Fruit fly (Drosophila melanogaster): Measurements from ENCODE around the gene CG4161.

The CG4161 gene

dm6 chr2L:15465121-15465520, 32.0 kb downstream of the CG4161 start (continued):
- TF ChIP-seq CG13296 (GFP tag; optimal IDR thresholded peaks at IDR 0.05) (no peak), CG8290 (GFP tag; optimal IDR thresholded peaks at IDR 0.05) (no peak), CG8290 (tag; optimal IDR thresholded peaks at IDR 0.05) (no peak), Sox102F (GFP tag; optimal IDR thresholded peaks at IDR 0.05) (peak; percentile 36), stc (GFP tag; IDR thresholded peaks at IDR 0.05) (no peak), CG17612 (GFP tag; IDR thresholded peaks at IDR 0.05) (no peak), CG14050 (GFP tag; IDR thresholded peaks at IDR 0.05) (no peak), nmo (GFP tag; optimal IDR thresholded peaks at IDR 0.05) (peak; percentile 48), CG6689 (GFP tag; IDR thresholded peaks at IDR 0.05) (peak; percentile 34; the same call in 1 of the 2 replicates), Six4 (GFP tag; optimal IDR thresholded peaks at IDR 0.05) (no peak), CG14710 (tag; optimal IDR thresholded peaks at IDR 0.05) (peak; percentile 40), CG18619 (GFP tag; optimal IDR thresholded peaks at IDR 0.05) (no peak), prd (optimal IDR thresholded peaks at IDR 0.05) (no peak), prd (GFP tag; IDR thresholded peaks at IDR 0.05) (peak; percentile 47; the same call in 2 of the 3 replicates), CG10209 (GFP tag; optimal IDR thresholded peaks at IDR 0.05) (no peak), CG7357 (GFP tag; IDR thresholded peaks at IDR 0.05) (no peak), CG18262 (tag; optimal IDR thresholded peaks at IDR 0.05) (peak; percentile 51), dmrt99B (tag; optimal IDR thresholded peaks at IDR 0.05) (peak; percentile 4), Usf (GFP tag; optimal IDR thresholded peaks at IDR 0.05) (no peak), phol (tag; optimal IDR thresholded peaks at IDR 0.05) (peak; percentile 40), CG4820 (GFP tag; optimal IDR thresholded peaks at IDR 0.05) (no peak), dm (GFP tag; optimal IDR thresholded peaks at IDR 0.05) (no peak), p53 (GFP tag; optimal IDR thresholded peaks at IDR 0.05) (no peak), ase (GFP tag; IDR thresholded peaks at IDR 0.05) (no peak), Lpt (GFP tag; optimal IDR thresholded peaks at IDR 0.05) (no peak), CG12219 (GFP tag; optimal IDR thresholded peaks at IDR 0.05) (no peak), Med (GFP tag) (peak; percentile 33), eve (GFP tag; optimal IDR thresholded peaks at IDR 0.05) (no peak), otp (GFP tag; IDR thresholded peaks at IDR 0.05) (no peak), CG31441 (GFP tag; IDR thresholded peaks at IDR 0.05) (no peak), Stat92E (GFP tag; optimal IDR thresholded peaks at IDR 0.05) (no peak), dmrt11E (tag; optimal IDR thresholded peaks at IDR 0.05) (peak; percentile 67), lola (GFP tag; optimal IDR thresholded peaks at IDR 0.05) (peak in 1 of 3 experiments; percentile 48), row (GFP tag; IDR thresholded peaks at IDR 0.05) (peak; percentile 35; the same call in 1 of the 3 replicates), chif (GFP tag; optimal IDR thresholded peaks at IDR 0.05) (peak in 1 of 2 experiments; percentile 9), CG15601 (tag; optimal IDR thresholded peaks at IDR 0.05) (peak; percentile 12), sens (GFP tag) (peak; percentile 82), fd102C (GFP tag; optimal IDR thresholded peaks at IDR 0.05) (no peak), CG14441 (GFP tag; IDR thresholded peaks at IDR 0.05) (no peak), bsh (GFP tag; optimal IDR thresholded peaks at IDR 0.05) (peak in 1 of 2 experiments; percentile 74), CG7963 (GFP tag; IDR thresholded peaks at IDR 0.05; ENCODE audit: partially characterized antibody) (no peak), tin (GFP tag; optimal IDR thresholded peaks at IDR 0.05) (no peak), Ravus (GFP tag; IDR thresholded peaks at IDR 0.05) (no peak), CG1832 (GFP tag; optimal IDR thresholded peaks at IDR 0.05) (no peak), CG11504 (tag; optimal IDR thresholded peaks at IDR 0.05) (peak; percentile 35), Ets65A (GFP tag) (peak; percentile 31), Dbx (GFP tag; IDR thresholded peaks at IDR 0.05) (no peak), CG3726 (GFP tag; IDR thresholded peaks at IDR 0.05) (no peak), Abd-B (GFP tag; optimal IDR thresholded peaks at IDR 0.05) (peak; percentile 44), az2 (GFP tag; optimal IDR thresholded peaks at IDR 0.05) (peak; percentile 5), pita (GFP tag; optimal IDR thresholded peaks at IDR 0.05) (no peak), CG31365 (tag; optimal IDR thresholded peaks at IDR 0.05) (no peak)
